Fruit fly (Drosophila melanogaster): ENCODE data around the gene z.

Gene z

DNA sequence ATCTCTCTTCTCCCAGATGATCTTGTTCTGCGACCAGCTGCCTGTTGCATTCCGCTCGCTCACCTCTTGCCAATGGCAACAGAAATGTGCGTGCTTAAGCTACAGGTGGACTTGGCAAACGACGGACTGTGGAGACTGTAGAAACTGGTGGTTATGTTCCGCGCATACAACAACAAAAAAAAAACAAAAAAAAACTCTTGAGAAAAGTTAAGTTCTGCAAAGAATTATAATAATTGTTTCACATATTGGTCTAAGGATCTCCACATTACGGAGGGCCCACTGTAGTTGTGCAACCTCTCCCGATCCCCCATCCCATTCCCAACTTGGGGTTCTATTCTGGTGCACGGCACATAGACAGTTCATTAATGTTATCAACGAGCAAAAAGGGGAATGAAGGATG lies 21.0 kb downstream of the z start (continued):
- peak; percentile 67 for TF ChIP-seq peb (GFP tag; IDR thresholded peaks at IDR 0.05)
- peak; percentile 61 for TF ChIP-seq CG12155 (GFP tag; optimal IDR thresholded peaks at IDR 0.05)
- peak; percentile 50 for TF ChIP-seq Sox100B (GFP tag; optimal IDR thresholded peaks at IDR 0.05)
- no peak for TF ChIP-seq ftz-f1 (GFP tag; optimal IDR thresholded peaks at IDR 0.05)
- peak; percentile 73 for TF ChIP-seq onecut (GFP tag; IDR thresholded peaks at IDR 0.05)
- peak; percentile 28 for TF ChIP-seq CG10462 (GFP tag; optimal IDR thresholded peaks at IDR 0.05)
- peak; percentile 76 for TF ChIP-seq chm (GFP tag; IDR thresholded peaks at IDR 0.05)
- no peak for TF ChIP-seq Lim3 (GFP tag; IDR thresholded peaks at IDR 0.05)
- no peak for TF ChIP-seq hth (optimal IDR thresholded peaks at IDR 0.05)
- no peak for TF ChIP-seq ham (GFP tag; IDR thresholded peaks at IDR 0.05)
- peak; percentile 53 for TF ChIP-seq CG8359 (GFP tag; optimal IDR thresholded peaks at IDR 0.05; ENCODE audit: borderline replicate concordance)
- no peak for TF ChIP-seq eyg (GFP tag; optimal IDR thresholded peaks at IDR 0.05)
- no peak for TF ChIP-seq slou (GFP tag; optimal IDR thresholded peaks at IDR 0.05)
- TF ChIP-seq CG12299 (tag; optimal IDR thresholded peaks at IDR 0.05), result peak; percentile 27
- TF ChIP-seq CG16813 (GFP tag; IDR thresholded peaks at IDR 0.05; ENCODE audit: partially characterized antibody), result no peak
- peak; percentile 65; the same call in 2 of the 3 replicates for TF ChIP-seq ase (GFP tag; IDR thresholded peaks at IDR 0.05)
- TF ChIP-seq eve (GFP tag; optimal IDR thresholded peaks at IDR 0.05), result peak in 1 of 2 experiments; percentile 81
- TF ChIP-seq BtbVII (GFP tag; optimal IDR thresholded peaks at IDR 0.05), result no peak
- TF ChIP-seq HmgD (GFP tag; optimal IDR thresholded peaks at IDR 0.05), result no peak
- peak; percentile 74 for TF ChIP-seq ATbp (GFP tag; optimal IDR thresholded peaks at IDR 0.05)
- no peak for TF ChIP-seq CG13287 (GFP tag; IDR thresholded peaks at IDR 0.05; ENCODE audit: partially characterized antibody)
- TF ChIP-seq CG1233 (GFP tag; optimal IDR thresholded peaks at IDR 0.05), result peak; percentile 61
- TF ChIP-seq mam (GFP tag; optimal IDR thresholded peaks at IDR 0.05), result peak; percentile 32
- TF ChIP-seq ken (GFP tag; IDR thresholded peaks at IDR 0.05), result peak; percentile 80
- no peak for TF ChIP-seq sug (tag; optimal IDR thresholded peaks at IDR 0.05)
- TF ChIP-seq ap (GFP tag; IDR thresholded peaks at IDR 0.05), result peak; percentile 64; the same call in 1 of the 2 replicates
- TF ChIP-seq Poxn (GFP tag; IDR thresholded peaks at IDR 0.05), result no peak
- TF ChIP-seq CG2889 (GFP tag; IDR thresholded peaks at IDR 0.05), result 0 out of 3 replicates have a peak, but pooled peaks have one; percentile 33
- TF ChIP-seq dysf (GFP tag; IDR thresholded peaks at IDR 0.05), result peak; percentile 77
- TF ChIP-seq gcm (GFP tag; optimal IDR thresholded peaks at IDR 0.05), result peak; percentile 51
- TF ChIP-seq Pdp1 (GFP tag; optimal IDR thresholded peaks at IDR 0.05), result peak; percentile 73 to 92
- TF ChIP-seq CG4707 (GFP tag; optimal IDR thresholded peaks at IDR 0.05), result peak; percentile 62
- no peak for TF ChIP-seq Dek (tag; optimal IDR thresholded peaks at IDR 0.05)
- peak; percentile 91 for TF ChIP-seq Ets65A (GFP tag)
- peak; percentile 67 for TF ChIP-seq esg (GFP tag; conservative IDR thresholded peaks at IDR 0.05)
- peak; percentile 88 for TF ChIP-seq CG5245 (GFP tag; optimal IDR thresholded peaks at IDR 0.05)
- peak; percentile 56 for TF ChIP-seq NfI (GFP tag; optimal IDR thresholded peaks at IDR 0.05)
- peak; percentile 76 for TF ChIP-seq nom (GFP tag; optimal IDR thresholded peaks at IDR 0.05)
- peak; percentile 45; the same call in 1 of the 3 replicates for TF ChIP-seq so (GFP tag; IDR thresholded peaks at IDR 0.05)
- TF ChIP-seq CG9609 (GFP tag; optimal IDR thresholded peaks at IDR 0.05), result peak; percentile 67
- TF ChIP-seq CG5953 (GFP tag; IDR thresholded peaks at IDR 0.05), result 0 out of 2 replicates have a peak, but pooled peaks have one; percentile 61
- no peak for TF ChIP-seq pan (optimal IDR thresholded peaks at IDR 0.05)
- TF ChIP-seq pan (GFP tag; optimal IDR thresholded peaks at IDR 0.05 in 1 of 2, IDR thresholded peaks at IDR 0.05 in 1 of 2), result peak in 1 of 2 experiments; percentile 62
- TF ChIP-seq Dbx (GFP tag; IDR thresholded peaks at IDR 0.05), result no peak
- peak; percentile 67 for TF ChIP-seq Mad (GFP tag; optimal IDR thresholded peaks at IDR 0.05)
- TF ChIP-seq CG6854 (GFP tag; optimal IDR thresholded peaks at IDR 0.05), result no peak
- TF ChIP-seq CG9876 (GFP tag; optimal IDR thresholded peaks at IDR 0.05), result peak; percentile 43
- 0 out of 2 replicates have a peak, but pooled peaks have one; percentile 27 for TF ChIP-seq CG43689 (GFP tag; IDR thresholded peaks at IDR 0.05)
- peak; percentile 95 for TF ChIP-seq gt (GFP tag; IDR thresholded peaks at IDR 0.05)
- no peak for TF ChIP-seq yki (optimal IDR thresholded peaks at IDR 0.05)
- TF ChIP-seq Dll (GFP tag; IDR thresholded peaks at IDR 0.05; ENCODE audit: partially characterized antibody), result no peak
- peak; percentile 55 for TF ChIP-seq Hr3 (GFP tag; optimal IDR thresholded peaks at IDR 0.05)
